Fruit fly (Drosophila melanogaster): ENCODE measurements around the gene Ada3.

Gene Ada3

dm6 chrX:18116811-18117383, 31.3 kb downstream of the Ada3 start, which contains the start of gene wupA (continued):
- TF ChIP-seq ssp (GFP tag; IDR thresholded peaks at IDR 0.05) (no peak), ewg (GFP tag; optimal IDR thresholded peaks at IDR 0.05) (no peak), Med (GFP tag) (peak; percentile 76), ro (GFP tag; IDR thresholded peaks at IDR 0.05) (no peak), Sry-δ (GFP tag; optimal IDR thresholded peaks at IDR 0.05) (no peak), CG10366 (GFP tag; IDR thresholded peaks at IDR 0.05) (no peak), CG11093 (GFP tag; IDR thresholded peaks at IDR 0.05) (no peak), knrl (GFP tag; IDR thresholded peaks at IDR 0.05; ENCODE audit: partially characterized antibody) (no peak), wdn (GFP tag; IDR thresholded peaks at IDR 0.05) (no peak), da (GFP tag; optimal IDR thresholded peaks at IDR 0.05) (no peak), CG15073 (GFP tag; optimal IDR thresholded peaks at IDR 0.05) (no peak), CG15011 (GFP tag; optimal IDR thresholded peaks at IDR 0.05) (no peak), al (GFP tag; IDR thresholded peaks at IDR 0.05) (no peak), CG10565 (GFP tag; optimal IDR thresholded peaks at IDR 0.05) (no peak), shn (GFP tag; optimal IDR thresholded peaks at IDR 0.05) (no peak), crol (GFP tag; IDR thresholded peaks at IDR 0.05) (peak; percentile 35; the same call in 1 of the 2 replicates), toy (GFP tag; IDR thresholded peaks at IDR 0.05) (no peak), her (GFP tag; optimal IDR thresholded peaks at IDR 0.05) (no peak), zfh2 (GFP tag; optimal IDR thresholded peaks at IDR 0.05) (no peak), CG2120 (GFP tag; optimal IDR thresholded peaks at IDR 0.05) (no peak), CG7372 (GFP tag; IDR thresholded peaks at IDR 0.05) (no peak), CG10462 (GFP tag; optimal IDR thresholded peaks at IDR 0.05) (no peak), emc (GFP tag; optimal IDR thresholded peaks at IDR 0.05) (no peak), CG10543 (GFP tag; optimal IDR thresholded peaks at IDR 0.05) (peak; percentile 41), Hr39 (optimal IDR thresholded peaks at IDR 0.05) (no peak), hbn (GFP tag; IDR thresholded peaks at IDR 0.05; ENCODE audit: partially characterized antibody) (no peak), ftz-f1 (GFP tag; optimal IDR thresholded peaks at IDR 0.05) (peak; percentile 40), bab2 (GFP tag; optimal IDR thresholded peaks at IDR 0.05) (no peak), CG9215 (GFP tag; IDR thresholded peaks at IDR 0.05) (no peak), kah (GFP tag; optimal IDR thresholded peaks at IDR 0.05) (peak; percentile 31), phol (tag; optimal IDR thresholded peaks at IDR 0.05) (no peak), exex (tag; optimal IDR thresholded peaks at IDR 0.05) (no peak), trem (tag; optimal IDR thresholded peaks at IDR 0.05) (no peak), CG10147 (GFP tag; optimal IDR thresholded peaks at IDR 0.05) (no peak), CG11695 (GFP tag; IDR thresholded peaks at IDR 0.05) (no peak), nau (GFP tag; optimal IDR thresholded peaks at IDR 0.05) (peak; percentile 61), disco-r (GFP tag; optimal IDR thresholded peaks at IDR 0.05) (no peak), inv (GFP tag; IDR thresholded peaks at IDR 0.05; ENCODE audit: partially characterized antibody) (no peak), Deaf1 (tag; optimal IDR thresholded peaks at IDR 0.05) (peak; percentile 97), aop (GFP tag; IDR thresholded peaks at IDR 0.05) (no peak), CG32767 (GFP tag; IDR thresholded peaks at IDR 0.05) (no peak), Meics (GFP tag; optimal IDR thresholded peaks at IDR 0.05) (no peak), dmrt11E (tag; optimal IDR thresholded peaks at IDR 0.05) (no peak), tup (GFP tag; optimal IDR thresholded peaks at IDR 0.05) (no peak), Pdp1 (GFP tag; optimal IDR thresholded peaks at IDR 0.05) (peak in 1 of 2 experiments; percentile 21), seq (GFP tag; IDR thresholded peaks at IDR 0.05) (no peak), Dbx (GFP tag; IDR thresholded peaks at IDR 0.05) (0 out of 3 replicates have a peak, but pooled peaks have one; percentile 18), repo (GFP tag; optimal IDR thresholded peaks at IDR 0.05) (no peak), Tbp (GFP tag; optimal IDR thresholded peaks at IDR 0.05) (no peak), ind (GFP tag; optimal IDR thresholded peaks at IDR 0.05) (no peak), CG3726 (GFP tag; IDR thresholded peaks at IDR 0.05) (no peak), CG18476 (GFP tag; optimal IDR thresholded peaks at IDR 0.05) (no peak)

Data from whole organism, embryonic.